Worm (Caenorhabditis elegans) whole organism, dauer: ENCODE measurements around the gene K04C1.3.

ENCODE experiments used
- unc-62 ChIP-seq: sonication (generic microtip); optimal IDR thresholded peaks from 2 replicates; lab custom pipeline; 2017; ENCODE audit warnings: missing biosample characterization, missing genetic modification reagents, missing genetic modification characterization

K04C1.3 gene

ce11 chrX:14240205-14240604, 3.0 kb downstream of the K04C1.3 start:
- TF ChIP-seq unc-62 (GFP tag; lab: Kevin White, UChicago), result no peak

- TF ChIP-seq unc-62 (GFP tag; lab: Kevin White, UChicago), result no peak
These were observed 4.9 kb downstream of the K04C1.3 start, which contains the start of gene K04C1.2 for ce11 chrX:14238291-14238758. Gene K04C1.2, plus strand, starts transcription at chrX:14238708.

ce11 chrX:14236121-14236824, 6.9 kb downstream of the K04C1.3 start:
- no peak for TF ChIP-seq unc-62 (GFP tag; lab: Kevin White, UChicago)

DNA sequence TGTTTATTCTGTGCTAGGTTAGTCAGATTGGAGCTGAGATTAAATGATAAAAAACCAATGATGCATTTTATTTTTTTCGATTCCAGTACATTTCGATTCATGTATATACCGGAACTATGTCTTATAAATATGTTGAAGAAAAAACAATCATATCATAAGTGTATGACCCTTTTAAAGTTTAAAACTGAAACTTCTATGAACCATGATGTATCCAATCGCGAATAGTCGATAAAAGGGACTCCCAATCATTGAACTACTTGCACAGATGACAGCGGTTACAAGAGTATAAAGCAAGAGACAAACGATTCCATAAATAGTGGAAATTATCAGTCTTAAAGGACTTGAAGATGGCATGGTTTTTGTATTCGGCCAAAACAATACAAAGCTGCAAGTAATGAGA, 8.3 kb downstream of the K04C1.3 start, which contains the start of gene srg-37:
Gene srg-37 (minus strand): TSS at position 101 of the 400 bp plus-strand sequence.
- no peak for TF ChIP-seq unc-62 (GFP tag; lab: Kevin White, UChicago)

- no peak for TF ChIP-seq unc-62 (GFP tag; lab: Kevin White, UChicago)
These were observed 8.8 kb downstream of the K04C1.3 start, which contains the start of gene srg-36 for ce11 chrX:14234366-14234765. Gene srg-36, minus strand, starts transcription at chrX:14234466.

- no peak for TF ChIP-seq unc-62 (GFP tag; lab: Kevin White, UChicago)
These were observed 11.2 kb downstream of the K04C1.3 start for ce11 chrX:14231987-14232386.

- TF ChIP-seq unc-62 (GFP tag; lab: Kevin White, UChicago), result no peak
These were observed 14.4 kb downstream of the K04C1.3 start for ce11 chrX:14228764-14229163.

ce11 chrX:14225273-14225672, 17.9 kb downstream of the K04C1.3 start, which contains the start of gene cyp-13B2:
Gene cyp-13B2, plus strand, starts transcription at chrX:14225573.
- TF ChIP-seq unc-62 (GFP tag; lab: Kevin White, UChicago), result no peak

- TF ChIP-seq unc-62 (GFP tag; lab: Kevin White, UChicago), result no peak
These were observed 20.0 kb downstream of the K04C1.3 start, which contains the start of gene K06G5.3 for ce11 chrX:14223156-14223555. Gene K06G5.3, minus strand, starts transcription at chrX:14223256.

DNA sequence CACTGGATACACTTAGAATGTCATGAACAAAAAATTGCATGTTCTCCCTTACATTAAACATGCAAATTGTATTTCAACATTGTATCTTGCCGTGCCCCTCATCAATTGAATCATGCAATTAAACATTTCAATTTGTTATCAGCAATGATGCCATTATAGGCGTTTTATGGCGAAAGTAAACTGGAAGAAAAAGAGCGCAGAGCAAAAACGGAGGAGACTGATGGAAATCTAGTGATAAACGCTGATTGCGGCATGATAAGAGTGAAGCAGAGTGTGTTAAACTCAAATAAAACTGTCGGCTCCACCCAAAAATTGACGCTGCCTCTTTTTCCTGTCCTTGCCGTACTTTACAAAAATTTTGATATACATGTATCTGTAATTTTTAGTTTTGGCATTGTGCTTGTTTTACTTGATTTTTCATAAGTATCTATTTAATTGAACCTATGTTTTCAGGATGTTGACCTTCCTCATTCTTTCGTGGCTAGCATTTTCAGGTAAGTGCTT, 28.6 kb downstream of the K04C1.3 start, which contains the start of gene K06G5.1:
Gene K06G5.1 (plus strand): TSS at position 454 of the 504 bp plus-strand sequence.
- TF ChIP-seq unc-62 (GFP tag; lab: Kevin White, UChicago), result no peak

DNA sequence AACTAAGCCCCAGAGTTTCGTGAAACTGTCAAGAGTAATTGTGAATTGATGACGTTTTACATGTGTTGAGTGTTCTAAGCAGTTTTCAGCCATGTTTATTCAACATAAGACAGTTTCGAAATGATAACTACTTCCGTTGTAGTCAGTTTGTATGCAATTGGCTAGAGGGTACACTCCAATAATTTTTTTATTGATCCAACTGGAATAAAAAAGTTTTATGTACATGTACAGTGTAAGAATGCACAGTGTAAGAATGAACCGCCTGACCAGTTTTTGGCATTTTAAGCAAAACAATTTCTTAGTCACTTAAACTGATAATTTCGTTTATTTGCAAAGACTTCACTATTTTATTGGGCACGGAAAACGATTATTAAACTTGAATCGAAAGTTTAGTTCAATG, 29.9 kb downstream of the K04C1.3 start:
- no peak for TF ChIP-seq unc-62 (GFP tag; lab: Kevin White, UChicago)

DNA sequence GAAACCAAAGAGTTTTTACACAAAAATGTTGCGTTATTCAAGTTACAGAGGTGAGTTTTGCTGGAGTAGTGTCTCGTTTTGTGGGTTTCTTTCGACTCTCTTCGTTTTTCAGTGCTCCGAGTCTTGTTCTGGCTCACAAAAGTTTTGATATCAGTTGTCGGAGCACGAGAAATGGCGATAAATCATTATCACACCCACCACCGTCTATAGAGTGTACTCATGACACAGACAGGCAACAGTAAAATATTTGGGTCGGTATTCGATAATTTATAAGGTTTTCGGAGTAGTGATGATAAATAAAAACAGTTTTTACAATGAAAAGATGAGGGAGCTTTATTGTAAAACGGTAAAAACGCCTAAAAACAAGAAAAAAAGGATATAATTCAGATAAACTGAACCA, 35.3 kb downstream of the K04C1.3 start, which contains the start of gene ceh-37:
Gene ceh-37 (minus strand): TSS at position 59 of the 400 bp plus-strand sequence.
- no peak for TF ChIP-seq unc-62 (GFP tag; lab: Kevin White, UChicago)

ce11 chrX:14206321-14206720, 36.9 kb downstream of the K04C1.3 start:
- no peak for TF ChIP-seq unc-62 (GFP tag; lab: Kevin White, UChicago)

DNA sequence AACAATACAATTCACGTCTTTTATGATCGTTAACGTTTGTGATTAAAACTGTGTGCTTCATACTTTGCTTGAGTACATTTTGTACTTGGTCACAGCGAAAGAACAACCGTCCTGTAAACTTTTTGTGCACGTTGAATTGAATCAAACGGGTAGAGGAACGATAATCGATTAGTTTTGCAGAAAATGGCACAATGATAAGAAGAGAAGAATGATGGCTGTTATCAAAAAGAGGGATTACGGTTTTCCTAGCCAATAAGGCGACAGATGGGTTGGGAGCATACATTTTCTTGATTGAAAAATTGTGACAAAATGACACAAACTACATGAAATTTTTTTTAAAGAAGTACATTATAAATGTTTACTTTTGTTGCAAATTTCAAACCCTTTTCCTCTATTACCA, 48.9 kb downstream of the K04C1.3 start:
- TF ChIP-seq unc-62 (GFP tag; lab: Kevin White, UChicago), result no peak
